Worm (Caenorhabditis elegans): Measurements from ENCODE around the gene nspg-13.

DNA sequence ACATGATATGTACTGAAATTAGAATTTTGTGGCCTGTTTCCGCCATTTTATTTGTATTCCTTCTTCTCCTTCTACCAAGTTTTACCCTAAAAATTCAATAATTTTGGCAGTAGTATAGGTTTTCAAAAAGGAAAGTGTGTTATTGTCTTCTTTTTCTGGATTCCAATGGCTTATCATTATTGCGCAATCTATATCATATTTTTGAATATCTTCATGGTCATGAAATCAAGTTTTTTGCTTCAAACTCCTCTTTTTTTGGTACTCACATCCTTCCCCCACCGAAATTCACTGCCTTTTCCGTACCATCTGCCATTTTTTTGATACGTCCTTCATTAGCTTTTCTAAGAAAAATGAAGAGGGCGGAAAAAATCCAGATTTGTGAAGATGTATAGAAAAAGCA lies 6.2 kb upstream of the nspg-13 start:
- no peak for TF ChIP-seq Y75B8A.6 (GFP tag; IDR thresholded peaks at IDR 0.05)
- TF ChIP-seq egl-27 (tag; optimal IDR thresholded peaks at IDR 0.05) = no peak
- no peak for TF ChIP-seq ZK337.2 (GFP tag; IDR thresholded peaks at IDR 0.05)
- no peak for TF ChIP-seq nhr-76 (tag; optimal IDR thresholded peaks at IDR 0.05)
- no peak for TF ChIP-seq lin-39 (tag; optimal IDR thresholded peaks at IDR 0.05)
- TF ChIP-seq pha-4 (GFP tag; IDR thresholded peaks at IDR 0.05) = no peak
- no peak for TF ChIP-seq pha-4 (tag; optimal IDR thresholded peaks at IDR 0.05)
- TF ChIP-seq snpc-4 (tag; optimal IDR thresholded peaks at IDR 0.05) = no peak
- TF ChIP-seq ztf-11 (tag; optimal IDR thresholded peaks at IDR 0.05) = no peak
- TF ChIP-seq lin-15B (tag; optimal IDR thresholded peaks at IDR 0.05) = no peak
- TF ChIP-seq lim-7 (GFP tag; IDR thresholded peaks at IDR 0.05) = no peak
- no peak for TF ChIP-seq dpl-1 (GFP tag; optimal IDR thresholded peaks at IDR 0.05)
- TF ChIP-seq fkh-10 (GFP tag; optimal IDR thresholded peaks at IDR 0.05) = no peak
